Fruit fly (Drosophila melanogaster) whole organism, embryonic: ENCODE results near the gene CG15515.

Experiments
- CG1024 ChIP-seq: fragments of 200-800 bp; sonication (Bioruptor generic); IDR thresholded peaks from 2 replicates; pipeline ENCODE4 v1.3.6; 2022; ENCODE audit warnings: missing biosample characterization, missing genetic modification characterization
- CG10959 ChIP-seq: fragments of 200-800 bp; sonication (Bioruptor generic); IDR thresholded peaks from 2 replicates; pipeline ENCODE4 v1.3.6; 2022; ENCODE audit warnings: missing biosample characterization, missing genetic modification characterization
- CG13296 ChIP-seq: fragments of 200-800 bp; sonication (Bioruptor generic); optimal IDR thresholded peaks from 3 replicates; lab custom pipeline; 2018; ENCODE audit warnings: missing biosample characterization, mild to moderate bottlenecking, missing genetic modification characterization
- CG13424 ChIP-seq: fragments of 200-800 bp; sonication (Bioruptor generic); optimal IDR thresholded peaks from 2 replicates; lab custom pipeline; 2019; ENCODE audit warnings: missing biosample characterization, mild to moderate bottlenecking, missing genetic modification characterization, moderate library complexity
- CG13624 ChIP-seq: fragments of 200-800 bp; sonication (Bioruptor generic); optimal IDR thresholded peaks from 2 replicates; lab custom pipeline; 2016; ENCODE audit warnings: missing biosample characterization, missing genetic modification characterization
- CG13894 ChIP-seq: fragments of 200-800 bp; sonication (Bioruptor generic); optimal IDR thresholded peaks from 3 replicates; lab custom pipeline; 2018; ENCODE audit warnings: missing biosample characterization, mild to moderate bottlenecking, missing genetic modification characterization, moderate library complexity
- CG1602 ChIP-seq: fragments of 200-800 bp; sonication (Bioruptor generic); optimal IDR thresholded peaks from 3 replicates; lab custom pipeline; 2016; ENCODE audit warnings: missing biosample characterization, missing genetic modification characterization
- CG17328 ChIP-seq: fragments of 200-800 bp; sonication (Bioruptor generic); IDR thresholded peaks from 2 replicates; pipeline ENCODE4 v1.3.6; 2022; ENCODE audit warnings: missing biosample characterization, missing genetic modification characterization
- CG30431 ChIP-seq: fragments of 200-800 bp; sonication (Bioruptor generic); optimal IDR thresholded peaks from 2 replicates; lab custom pipeline; 2017; ENCODE audit warnings: missing biosample characterization, missing genetic modification characterization
- CG31224 ChIP-seq: fragments of 200-800 bp; sonication (Bioruptor generic); IDR thresholded peaks from 2 replicates; pipeline ENCODE4 v1.3.6; 2022; ENCODE audit warnings: missing biosample characterization, missing genetic modification characterization
- CG31388 ChIP-seq: fragments of 200-800 bp; sonication (Bioruptor generic); optimal IDR thresholded peaks from 2 replicates; lab custom pipeline; 2016; ENCODE audit warnings: missing biosample characterization, missing genetic modification characterization
- CG31441 ChIP-seq: fragments of 200-800 bp; sonication (Bioruptor generic); IDR thresholded peaks from 2 replicates; pipeline ENCODE4 v1.3.6; 2022; ENCODE audit warnings: missing biosample characterization, missing genetic modification characterization
- CG33213 ChIP-seq: fragments of 200-800 bp; sonication (Bioruptor generic); optimal IDR thresholded peaks from 3 replicates; lab custom pipeline; 2016; ENCODE audit warnings: missing biosample characterization, missing genetic modification characterization
- CG34422 ChIP-seq: fragments of 200-800 bp; sonication (Bioruptor generic); IDR thresholded peaks from 3 replicates; pipeline ENCODE4 v1.3.6; 2022; ENCODE audit warnings: missing biosample characterization, missing genetic modification characterization
- CG3847 ChIP-seq: fragments of 200-800 bp; sonication (Bioruptor generic); IDR thresholded peaks from 2 replicates; pipeline ENCODE4 v1.3.6; 2022; ENCODE audit warnings: missing biosample characterization, missing genetic modification characterization
- CG3995 ChIP-seq: fragments of 200-800 bp; sonication (Bioruptor generic); optimal IDR thresholded peaks from 3 replicates; lab custom pipeline; 2016; ENCODE audit warnings: missing biosample characterization, missing genetic modification characterization
- CG4282 ChIP-seq: fragments of 200-800 bp; sonication (Bioruptor generic); optimal IDR thresholded peaks from 2 replicates; lab custom pipeline; 2016; ENCODE audit warnings: missing biosample characterization, missing genetic modification characterization
- CG4730 ChIP-seq: fragments of 200-800 bp; sonication (Bioruptor generic); IDR thresholded peaks from 2 replicates; pipeline ENCODE4 v1.3.6; 2022; ENCODE audit warnings: missing biosample characterization, missing genetic modification characterization
- CG6654 ChIP-seq: fragments of 200-800 bp; sonication (Bioruptor generic); optimal IDR thresholded peaks from 2 replicates; lab custom pipeline; 2017; ENCODE audit warnings: missing biosample characterization, mild to moderate bottlenecking, missing genetic modification characterization
- CG7928 ChIP-seq: fragments of 200-800 bp; sonication (Bioruptor generic); optimal IDR thresholded peaks from 2 replicates; lab custom pipeline; 2017; ENCODE audit warnings: missing biosample characterization, mild to moderate bottlenecking, missing genetic modification characterization
- CG7987 ChIP-seq: fragments of 200-800 bp; sonication (Bioruptor generic); optimal IDR thresholded peaks from 2 replicates; lab custom pipeline; 2018; ENCODE audit warnings: missing biosample characterization, mild to moderate bottlenecking, missing genetic modification characterization, moderate library complexity
- CG9797 ChIP-seq: fragments of 200-800 bp; sonication (Bioruptor generic); optimal IDR thresholded peaks from 3 replicates; lab custom pipeline; 2018; ENCODE audit warnings: missing biosample characterization, mild to moderate bottlenecking, missing genetic modification characterization
- Dip3 ChIP-seq: fragments of 200-800 bp; sonication (Bioruptor generic); optimal IDR thresholded peaks from 3 replicates; lab custom pipeline; 2016; ENCODE audit warnings: missing biosample characterization, missing genetic modification characterization
- E2f1 ChIP-seq: fragments of 200-800 bp; sonication (Bioruptor generic); IDR thresholded peaks from 2 replicates; pipeline ENCODE4 v1.3.6; 2022; ENCODE audit warnings: missing biosample characterization, missing genetic modification characterization
- Ets97D ChIP-seq: fragments of 200-800 bp; sonication (Bioruptor generic); optimal IDR thresholded peaks from 3 replicates; lab custom pipeline; 2016; ENCODE audit warnings: missing biosample characterization, missing genetic modification characterization
- GATAe ChIP-seq: fragments of 200-800 bp; sonication (Bioruptor generic); conservative IDR thresholded peaks from 2 replicates; pipeline ENCODE4 v1.3.6; 2022; ENCODE audit warnings: missing biosample characterization, missing genetic modification characterization
- Gsc ChIP-seq: fragments of 200-800 bp; sonication (Bioruptor generic); IDR thresholded peaks from 2 replicates; pipeline ENCODE4 v1.3.6; 2022; ENCODE audit warnings: missing biosample characterization, missing genetic modification characterization
- H15 ChIP-seq: fragments of 200-800 bp; sonication (Bioruptor generic); IDR thresholded peaks from 3 replicates; pipeline ENCODE4 v1.3.6; 2022; ENCODE audit warnings: missing biosample characterization, missing genetic modification characterization
- Lhr ChIP-seq: fragments of 200-800 bp; sonication (Bioruptor generic); optimal IDR thresholded peaks from 3 replicates; lab custom pipeline; 2017; ENCODE audit warnings: mild to moderate bottlenecking, missing biosample characterization, missing genetic modification reagents, missing genetic modification characterization
- MESR4 ChIP-seq: fragments of 200-800 bp; sonication (Bioruptor generic); optimal IDR thresholded peaks from 2 replicates; lab custom pipeline; 2018; ENCODE audit warnings: missing biosample characterization, mild to moderate bottlenecking, missing genetic modification characterization, moderate library complexity
- MTF-1 ChIP-seq: fragments of 200-800 bp; sonication (Bioruptor generic); optimal IDR thresholded peaks from 2 replicates; lab custom pipeline; 2018; ENCODE audit warnings: missing biosample characterization, mild to moderate bottlenecking, missing genetic modification characterization, borderline replicate concordance
- Mad ChIP-seq: fragments of 200-800 bp; sonication (Bioruptor generic); optimal IDR thresholded peaks from 2 replicates; lab custom pipeline; 2016; ENCODE audit warnings: missing biosample characterization, missing genetic modification characterization
- Meics ChIP-seq: fragments of 200-800 bp; sonication (Bioruptor generic); optimal IDR thresholded peaks from 2 replicates; lab custom pipeline; 2017; ENCODE audit warnings: missing biosample characterization, mild to moderate bottlenecking, missing genetic modification characterization
- Mrtf ChIP-seq: fragments of 200-800 bp; sonication (Bioruptor generic); IDR thresholded peaks from 3 replicates; pipeline ENCODE4 v1.3.6; 2022; ENCODE audit warnings: missing biosample characterization, missing genetic modification characterization
- Neu2 ChIP-seq: fragments of 200-800 bp; sonication (Bioruptor generic); optimal IDR thresholded peaks from 3 replicates; lab custom pipeline; 2016; ENCODE audit warnings: missing biosample characterization, missing genetic modification characterization, borderline replicate concordance
- Oli ChIP-seq: fragments of 200-800 bp; sonication (Bioruptor generic); optimal IDR thresholded peaks from 2 replicates; lab custom pipeline; 2018; ENCODE audit warnings: missing biosample characterization, mild to moderate bottlenecking, missing genetic modification characterization, moderate library complexity
- Ravus ChIP-seq: fragments of 200-800 bp; sonication (Bioruptor generic); IDR thresholded peaks from 2 replicates; pipeline ENCODE4 v1.3.6; 2022; ENCODE audit warnings: missing biosample characterization, missing genetic modification characterization
- Spps ChIP-seq: fragments of 200-800 bp; sonication (Bioruptor generic); optimal IDR thresholded peaks from 2 replicates; lab custom pipeline; 2018; ENCODE audit warnings: missing biosample characterization, mild to moderate bottlenecking, missing genetic modification characterization
- Ssrp ChIP-seq: fragments of 200-800 bp; sonication (Bioruptor generic); optimal IDR thresholded peaks from 2 replicates; lab custom pipeline; 2018; ENCODE audit warnings: missing biosample characterization, mild to moderate bottlenecking, missing genetic modification characterization, moderate library complexity
- Usf ChIP-seq: fragments of 200-800 bp; sonication (Bioruptor generic); optimal IDR thresholded peaks from 2 replicates; lab custom pipeline; 2017; ENCODE audit warnings: missing genotype, missing biosample characterization, missing genetic modification characterization
- ci ChIP-seq: fragments of 200-800 bp; sonication (Bioruptor generic); IDR thresholded peaks from 3 replicates; pipeline ENCODE4 v1.3.6; 2022; ENCODE audit warnings: missing biosample characterization, missing genetic modification characterization
- cwo ChIP-seq: fragments of 200-800 bp; sonication (Bioruptor generic); optimal IDR thresholded peaks from 3 replicates; lab custom pipeline; 2017; ENCODE audit warnings: missing biosample characterization, missing genetic modification characterization, mild to moderate bottlenecking, moderate library complexity, missing genetic modification reagents
- dan ChIP-seq: fragments of 200-800 bp; sonication (Bioruptor generic); IDR thresholded peaks from 2 replicates; pipeline ENCODE4 v1.3.6; 2022; ENCODE audit warnings: missing biosample characterization, missing genetic modification characterization
- insv ChIP-seq, 2 experiments: fragments of 200-800 bp; sonication (Bioruptor generic); optimal IDR thresholded peaks; 3 replicates each; lab custom pipeline; 2016 to 2018; ENCODE audit warnings: missing biosample characterization in 2 of 2, missing genetic modification characterization in 2 of 2
- jing ChIP-seq: fragments of 200-800 bp; sonication (Bioruptor generic); optimal IDR thresholded peaks from 2 replicates; lab custom pipeline; 2018; ENCODE audit warnings: missing biosample characterization, mild to moderate bottlenecking, missing genetic modification characterization
- ken ChIP-seq: fragments of 200-800 bp; sonication (Bioruptor generic); IDR thresholded peaks from 3 replicates; pipeline ENCODE4 v1.3.6; 2022; ENCODE audit warnings: missing biosample characterization, missing genetic modification characterization
- lmd ChIP-seq: fragments of 200-800 bp; sonication (Bioruptor generic); IDR thresholded peaks from 2 replicates; pipeline ENCODE4 v1.3.6; 2022; ENCODE audit warnings: missing biosample characterization, missing genetic modification characterization
- nerfin-1 ChIP-seq: fragments of 200-800 bp; sonication (Bioruptor generic); optimal IDR thresholded peaks from 3 replicates; lab custom pipeline; 2019; ENCODE audit warnings: missing biosample characterization, mild to moderate bottlenecking, missing genetic modification characterization, moderate library complexity
- pfk ChIP-seq: fragments of 200-800 bp; sonication (Bioruptor generic); optimal IDR thresholded peaks from 2 replicates; lab custom pipeline; 2018; ENCODE audit warnings: missing biosample characterization, mild to moderate bottlenecking, missing genetic modification characterization, moderate library complexity
- phol ChIP-seq: fragments of 200-800 bp; sonication (Bioruptor generic); optimal IDR thresholded peaks from 3 replicates; lab custom pipeline; 2018; ENCODE audit warnings: missing biosample characterization, mild to moderate bottlenecking, missing genetic modification characterization, moderate library complexity
- run ChIP-seq: fragments of 200-800 bp; sonication (Bioruptor generic); optimal IDR thresholded peaks from 3 replicates; lab custom pipeline; 2018; ENCODE audit warnings: missing biosample characterization, mild to moderate bottlenecking, missing genetic modification characterization
- so ChIP-seq: fragments of 200-800 bp; sonication (Bioruptor generic); IDR thresholded peaks from 3 replicates; pipeline ENCODE4 v1.3.6; 2022; ENCODE audit warnings: missing biosample characterization, missing genetic modification characterization
- trem ChIP-seq: fragments of 200-800 bp; optimal IDR thresholded peaks from 3 replicates; lab custom pipeline; 2019; ENCODE audit warnings: missing biosample characterization, mild to moderate bottlenecking, missing genetic modification characterization, moderate library complexity

The CG15515 gene

dm6 chr3R:29858806-29859205, 46.5 kb upstream of the CG15515 start, which contains the start of gene CG7824:
TSS of gene CG7824 (minus strand) at chr3R:29858936.
- TF ChIP-seq CG13424 (tag; lab: Kevin White, UChicago) (no peak), cwo (GFP tag; lab: Kevin White, UChicago) (no peak), Mad (GFP tag; lab: Kevin White, UChicago) (no peak), CG17328 (GFP tag; lab: Robert Waterston, UW) (no peak), Spps (no peak), lmd (GFP tag; lab: Robert Waterston, UW) (no peak), E2f1 (no peak), CG7928 (GFP tag; lab: Kevin White, UChicago) (peak; percentile 54), CG31441 (no peak), CG3847 (GFP tag; lab: Robert Waterston, UW) (no peak), CG31224 (no peak), Ets97D (GFP tag; lab: Kevin White, UChicago) (peak; percentile 45), CG4730 (GFP tag; lab: Robert Waterston, UW) (no peak), CG13624 (GFP tag; lab: Kevin White, UChicago) (peak; percentile 75), Ravus (GFP tag; lab: Robert Waterston, UW) (no peak), insv (GFP tag; optimal IDR thresholded peaks at IDR 0.05; lab: Kevin White, UChicago) (no peak), Dip3 (GFP tag; lab: Kevin White, UChicago) (no peak), ci (no peak), CG9797 (GFP tag; lab: Kevin White, UChicago) (peak; percentile 57), CG13894 (tag; lab: Kevin White, UChicago) (no peak), CG3995 (GFP tag; lab: Kevin White, UChicago) (no peak), CG1602 (GFP tag; lab: Kevin White, UChicago) (no peak), H15 (no peak), run (tag; lab: Kevin White, UChicago) (no peak), pfk (GFP tag; lab: Kevin White, UChicago) (no peak), nerfin-1 (tag; lab: Kevin White, UChicago) (peak; percentile 12), phol (tag; lab: Kevin White, UChicago) (peak; percentile 23), CG30431 (GFP tag; lab: Kevin White, UChicago) (no peak), Lhr (GFP tag; lab: Kevin White, UChicago) (peak; percentile 30), MTF-1 (GFP tag; lab: Kevin White, UChicago) (no peak), dan (no peak), CG1024 (GFP tag; lab: Robert Waterston, UW) (no peak), MESR4 (peak; percentile 45), so (GFP tag; lab: Robert Waterston, UW) (no peak), Neu2 (GFP tag; lab: Kevin White, UChicago) (no peak), jing (GFP tag; lab: Kevin White, UChicago) (no peak), Mrtf (no peak), CG4282 (GFP tag; lab: Kevin White, UChicago) (no peak), CG34422 (no peak), GATAe (GFP tag; lab: Robert Waterston, UW) (no peak), CG7987 (GFP tag; lab: Kevin White, UChicago) (no peak), CG33213 (GFP tag; lab: Kevin White, UChicago) (peak; percentile 8), ken (GFP tag; lab: Robert Waterston, UW) (no peak), CG31388 (GFP tag; lab: Kevin White, UChicago) (no peak), trem (tag; lab: Kevin White, UChicago) (peak; percentile 46), CG6654 (GFP tag; lab: Kevin White, UChicago) (no peak), Usf (GFP tag; lab: Kevin White, UChicago) (no peak), Meics (no peak), CG10959 (GFP tag; lab: Robert Waterston, UW) (no peak), Ssrp (tag; lab: Kevin White, UChicago) (no peak), CG13296 (GFP tag; lab: Kevin White, UChicago) (no peak), Oli (tag; lab: Kevin White, UChicago) (no peak), Gsc (GFP tag; lab: Robert Waterston, UW) (no peak)
